Worm (Caenorhabditis elegans) whole organism, L4 larva: ENCODE results near the gene glb-17.

Experiments
- D1046.2 ChIP-seq: fragments of 200-800 bp; sonication (Bioruptor generic); IDR thresholded peaks from 2 replicates; pipeline ENCODE4 v1.3.6; 2022; ENCODE audit warnings: missing genetic modification characterization, missing compliant biosample characterization
- F10B5.3 ChIP-seq: sonication (generic microtip); optimal IDR thresholded peaks from 2 replicates; lab custom pipeline; 2016; ENCODE audit warnings: mild to moderate bottlenecking, missing genetic modification characterization, missing compliant biosample characterization
- F26F4.8 ChIP-seq: fragments of 200-800 bp; sonication (Bioruptor generic); conservative IDR thresholded peaks from 2 replicates; pipeline ENCODE4 v1.3.6; 2022; ENCODE audit warnings: missing genetic modification characterization, missing compliant biosample characterization
- F49E8.2 ChIP-seq: sonication (generic microtip); optimal IDR thresholded peaks from 2 replicates; lab custom pipeline; 2016; ENCODE audit warnings: missing compliant biosample characterization, mild to moderate bottlenecking, missing genetic modification characterization, borderline replicate concordance
- T20F7.1 ChIP-seq: fragments of 200-800 bp; sonication (Bioruptor generic); optimal IDR thresholded peaks from 2 replicates; lab custom pipeline; 2018; ENCODE audit warnings: mild to moderate bottlenecking, missing genetic modification characterization, missing compliant biosample characterization
- Y105C5A.15 ChIP-seq: fragments of 200-800 bp; sonication (Bioruptor generic); IDR thresholded peaks from 2 replicates; pipeline ENCODE4 v1.3.6; 2022; ENCODE audit warnings: missing genetic modification characterization, missing compliant biosample characterization
- arid-1 ChIP-seq: fragments of 200-800 bp; sonication (Bioruptor generic); conservative IDR thresholded peaks from 2 replicates; pipeline ENCODE4 v1.3.6; 2022; ENCODE audit warnings: missing genetic modification reagents, missing genetic modification characterization, missing compliant biosample characterization
- ceh-28 ChIP-seq: fragments of 150-350 bp; optimal IDR thresholded peaks from 2 replicates; lab custom pipeline; 2014; ENCODE audit warnings: missing biosample characterization, missing genetic modification reagents, missing genetic modification characterization
- ceh-32 ChIP-seq: sonication (generic microtip); optimal IDR thresholded peaks from 2 replicates; lab custom pipeline; 2016; ENCODE audit warnings: mild to moderate bottlenecking, missing genetic modification characterization, missing compliant biosample characterization; ENCODE audit not compliant: poor library complexity
- ceh-44 ChIP-seq: fragments of 200-800 bp; sonication (Bioruptor generic); IDR thresholded peaks from 2 replicates; pipeline ENCODE4 v1.3.6; 2022; ENCODE audit warnings: missing genetic modification reagents, missing genetic modification characterization, missing compliant biosample characterization
- ceh-82 ChIP-seq: sonication (generic microtip); optimal IDR thresholded peaks from 2 replicates; lab custom pipeline; 2017; ENCODE audit warnings: missing biosample characterization, missing genetic modification characterization
- ces-1 ChIP-seq: fragments of 150-350 bp; sonication (generic microtip); optimal IDR thresholded peaks from 4 replicates; lab custom pipeline; 2014; ENCODE audit warnings: missing biosample characterization, missing genetic modification reagents, missing genetic modification characterization
- daf-12 ChIP-seq: fragments of 150-350 bp; optimal IDR thresholded peaks from 2 replicates; lab custom pipeline; 2014; ENCODE audit warnings: missing biosample characterization, missing genetic modification reagents, missing genetic modification characterization
- daf-16 ChIP-seq, 3 experiments: sonication (generic microtip); optimal IDR thresholded peaks; 2 replicates each; lab custom pipeline; 2016 to 2017; ENCODE audit warnings: missing genetic modification characterization in 3 of 3, missing genetic modification reagents in 3 of 3, mild to moderate bottlenecking in 2 of 3, missing compliant biosample characterization in 2 of 3, missing biosample characterization in 1 of 3, moderate library complexity in 1 of 3
- daf-8 ChIP-seq: fragments of 200-800 bp; sonication (Bioruptor generic); IDR thresholded peaks from 2 replicates; pipeline ENCODE4 v1.3.6; 2022; ENCODE audit warnings: missing genetic modification characterization, missing compliant biosample characterization
- dmd-6 ChIP-seq: fragments of 200-800 bp; sonication (Bioruptor generic); IDR thresholded peaks from 2 replicates; pipeline ENCODE4 v1.3.6; 2022; ENCODE audit warnings: missing genetic modification reagents, missing genetic modification characterization, missing compliant biosample characterization
- dmd-8 ChIP-seq: fragments of 200-800 bp; sonication (Bioruptor generic); IDR thresholded peaks from 2 replicates; pipeline ENCODE4 v1.3.6; 2022; ENCODE audit warnings: missing genetic modification characterization, missing compliant biosample characterization
- dpl-1 ChIP-seq: fragments of 150-350 bp; optimal IDR thresholded peaks from 2 replicates; lab custom pipeline; 2014; ENCODE audit warnings: missing biosample characterization, missing genetic modification reagents, missing genetic modification characterization
- egl-43 ChIP-seq: fragments of 200-800 bp; sonication (Bioruptor generic); IDR thresholded peaks from 2 replicates; pipeline ENCODE4 v1.3.6; 2022; ENCODE audit warnings: missing genetic modification reagents, missing genetic modification characterization, missing compliant biosample characterization
- fkh-10 ChIP-seq: fragments of 150-350 bp; optimal IDR thresholded peaks from 2 replicates; lab custom pipeline; 2014; ENCODE audit warnings: missing biosample characterization, missing genetic modification reagents, missing genetic modification characterization
- gei-8 ChIP-seq: fragments of 200-800 bp; sonication (Bioruptor generic); optimal IDR thresholded peaks from 2 replicates; lab custom pipeline; 2018; ENCODE audit warnings: mild to moderate bottlenecking, missing genetic modification characterization, missing compliant biosample characterization
- hif-1 ChIP-seq, 2 experiments: sonication (generic microtip); optimal IDR thresholded peaks; 2 replicates each; lab custom pipeline; 2016 to 2017; ENCODE audit warnings: missing compliant biosample characterization in 2 of 2, missing genetic modification characterization in 2 of 2, missing genetic modification reagents in 2 of 2, missing genotype in 2 of 2, mild to moderate bottlenecking in 1 of 2
- hlh-30 ChIP-seq: sonication (generic microtip); optimal IDR thresholded peaks from 2 replicates; lab custom pipeline; 2017; ENCODE audit warnings: antibody characterized with exemption, mild to moderate bottlenecking, missing genetic modification characterization, missing compliant biosample characterization; ENCODE audit not compliant: insufficient read depth
- hmg-1.1 ChIP-seq: fragments of 200-800 bp; sonication (Bioruptor generic); IDR thresholded peaks from 2 replicates; pipeline ENCODE4 v1.3.6; 2022; ENCODE audit warnings: missing genetic modification reagents, missing genetic modification characterization, missing compliant biosample characterization
- lim-7 ChIP-seq: fragments of 200-800 bp; sonication (Bioruptor generic); IDR thresholded peaks from 2 replicates; pipeline ENCODE4 v1.3.6; 2022; ENCODE audit warnings: missing genetic modification characterization, missing compliant biosample characterization
- lin-1 ChIP-seq: fragments of 200-800 bp; sonication (Bioruptor generic); IDR thresholded peaks from 2 replicates; pipeline ENCODE4 v1.3.6; 2022; ENCODE audit warnings: missing genetic modification reagents, missing genetic modification characterization, missing compliant biosample characterization
- lin-13 ChIP-seq: fragments of 150-350 bp; optimal IDR thresholded peaks from 2 replicates; lab custom pipeline; 2014; ENCODE audit warnings: missing biosample characterization, missing genetic modification reagents, missing genetic modification characterization
- lin-29 ChIP-seq: fragments of 200-800 bp; sonication (Bioruptor generic); IDR thresholded peaks from 2 replicates; pipeline ENCODE4 v1.3.6; 2022; ENCODE audit warnings: missing genetic modification reagents, missing genetic modification characterization, missing compliant biosample characterization
- lin-39 ChIP-seq: fragments of 150-350 bp; optimal IDR thresholded peaks from 2 replicates; lab custom pipeline; 2014; ENCODE audit warnings: missing biosample characterization, missing genetic modification reagents, missing genetic modification characterization
- lir-3 ChIP-seq: sonication (generic microtip); optimal IDR thresholded peaks from 2 replicates; lab custom pipeline; 2016; ENCODE audit warnings: mild to moderate bottlenecking, missing genetic modification characterization, missing compliant biosample characterization
- lsy-2 ChIP-seq, 2 experiments: fragments of 150-350 bp in 1 of 2; sonication (generic microtip) in 1 of 2; optimal IDR thresholded peaks; 2 replicates each; lab custom pipeline; 2014 to 2017; ENCODE audit warnings: missing biosample characterization in 2 of 2, missing genetic modification characterization in 2 of 2
- madf-5 ChIP-seq, 2 experiments: fragments of 200-800 bp; sonication (Bioruptor generic); IDR thresholded peaks; 2 replicates each; pipeline ENCODE4 v1.3.6; 2022; ENCODE audit warnings: missing compliant biosample characterization in 2 of 2, missing genetic modification characterization in 2 of 2
- mdt-29 ChIP-seq: fragments of 200-800 bp; sonication (Bioruptor generic); IDR thresholded peaks from 2 replicates; pipeline ENCODE4 v1.3.6; 2022; ENCODE audit warnings: missing genetic modification reagents, missing genetic modification characterization, missing compliant biosample characterization
- mep-1 ChIP-seq: fragments of 150-350 bp; sonication (generic microtip); optimal IDR thresholded peaks from 3 replicates; lab custom pipeline; 2014; ENCODE audit warnings: missing biosample characterization, missing genetic modification characterization
- mes-2 ChIP-seq: sonication (generic microtip); optimal IDR thresholded peaks from 2 replicates; lab custom pipeline; 2016; ENCODE audit warnings: missing genotype, mild to moderate bottlenecking, missing genetic modification characterization, missing compliant biosample characterization; ENCODE audit not compliant: poor library complexity, severe bottlenecking
- nhr-237 ChIP-seq: sonication (generic microtip); optimal IDR thresholded peaks from 2 replicates; lab custom pipeline; 2017; ENCODE audit warnings: missing biosample characterization, missing genetic modification characterization
- nhr-28 ChIP-seq: fragments of 150-350 bp; optimal IDR thresholded peaks from 2 replicates; lab custom pipeline; 2014; ENCODE audit warnings: missing biosample characterization, missing genetic modification characterization
- nhr-77 ChIP-seq: fragments of 150-350 bp; optimal IDR thresholded peaks from 2 replicates; lab custom pipeline; 2014; ENCODE audit warnings: missing biosample characterization, missing genetic modification characterization
- pha-4 ChIP-seq, 2 experiments: fragments of 150-350 bp in 1 of 2; fragments of 200-800 bp in 1 of 2; sonication (Bioruptor generic) in 1 of 2; IDR thresholded peaks in 1 of 2; optimal IDR thresholded peaks in 1 of 2; 2 replicates each; pipeline versions ENCODE4 v1.3.6 to Lab custom; 2014 to 2022; ENCODE audit warnings: missing genetic modification characterization in 2 of 2, missing genetic modification reagents in 2 of 2, missing biosample characterization in 1 of 2, missing compliant biosample characterization in 1 of 2
- saeg-2 ChIP-seq: fragments of 200-800 bp; sonication (Bioruptor generic); IDR thresholded peaks from 2 replicates; pipeline ENCODE4 v1.3.6; 2022; ENCODE audit warnings: missing genetic modification reagents, missing genetic modification characterization, missing compliant biosample characterization
- skn-1 ChIP-seq: fragments of 150-350 bp; optimal IDR thresholded peaks from 2 replicates; lab custom pipeline; 2014; ENCODE audit warnings: missing biosample characterization, missing genetic modification characterization
- snpc-4 ChIP-seq: fragments of 150-350 bp; optimal IDR thresholded peaks from 2 replicates; lab custom pipeline; 2014; ENCODE audit warnings: missing biosample characterization, missing genetic modification characterization
- spr-1 ChIP-seq: sonication (generic microtip); optimal IDR thresholded peaks from 2 replicates; lab custom pipeline; 2016; ENCODE audit warnings: mild to moderate bottlenecking, missing genetic modification characterization, missing compliant biosample characterization
- spr-3 ChIP-seq: fragments of 200-800 bp; sonication (Bioruptor generic); optimal IDR thresholded peaks from 2 replicates; lab custom pipeline; 2018; ENCODE audit warnings: mild to moderate bottlenecking, missing genetic modification characterization, missing compliant biosample characterization
- unc-130 ChIP-seq: sonication (generic microtip); optimal IDR thresholded peaks from 2 replicates; lab custom pipeline; 2016; ENCODE audit warnings: missing genetic modification reagents, missing genetic modification characterization, missing compliant biosample characterization
- ztf-7 ChIP-seq: fragments of 150-350 bp; optimal IDR thresholded peaks from 2 replicates; lab custom pipeline; 2014; ENCODE audit warnings: missing biosample characterization, missing genetic modification characterization

glb-17 gene

DNA sequence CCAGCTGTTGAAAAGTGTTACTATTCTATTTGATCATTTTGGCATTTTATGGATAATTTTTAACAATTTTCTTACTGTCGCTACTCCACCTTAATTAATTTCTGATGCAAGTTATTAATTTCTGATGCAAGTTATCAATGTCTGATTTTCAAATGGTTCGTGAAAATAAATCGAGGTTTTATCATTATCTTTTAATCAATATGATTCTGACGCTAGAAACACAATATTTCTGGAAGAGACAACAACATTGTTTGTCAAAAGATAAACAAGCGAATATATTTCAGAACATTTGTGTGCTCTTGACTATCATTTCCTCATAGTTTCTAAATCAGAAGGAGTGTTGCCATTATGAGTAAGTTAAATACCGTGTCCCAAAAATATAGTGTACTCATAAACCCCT lies 10.4 kb downstream of the glb-17 start, which contains the start of gene F49E2.2:
Gene F49E2.2 (plus strand): TSS at position 301 of the 400 bp plus-strand sequence.
- TF ChIP-seq saeg-2 (GFP tag; lab: Robert Waterston, UW) (no peak), daf-12 (no peak), nhr-28 (tag; lab: Kevin White, UChicago) (no peak), ceh-44 (GFP tag; lab: Robert Waterston, UW) (no peak), dmd-8 (GFP tag; lab: Robert Waterston, UW) (no peak), lin-1 (no peak), arid-1 (GFP tag; lab: Robert Waterston, UW) (no peak), lin-39 (tag; lab: Kevin White, UChicago) (no peak), nhr-77 (tag; lab: Kevin White, UChicago) (no peak), T20F7.1 (GFP tag; lab: Kevin White, UChicago) (no peak), Y105C5A.15 (GFP tag; lab: Robert Waterston, UW) (no peak), madf-5 (GFP tag; IDR thresholded peaks at IDR 0.05; lab: Robert Waterston, UW) (no peak), F26F4.8 (no peak), gei-8 (GFP tag; lab: Kevin White, UChicago) (no peak), unc-130 (GFP tag; lab: Kevin White, UChicago) (no peak), pha-4 (GFP tag; IDR thresholded peaks at IDR 0.05; lab: Robert Waterston, UW) (no peak), pha-4 (tag; optimal IDR thresholded peaks at IDR 0.05; lab: Kevin White, UChicago) (no peak)

DNA sequence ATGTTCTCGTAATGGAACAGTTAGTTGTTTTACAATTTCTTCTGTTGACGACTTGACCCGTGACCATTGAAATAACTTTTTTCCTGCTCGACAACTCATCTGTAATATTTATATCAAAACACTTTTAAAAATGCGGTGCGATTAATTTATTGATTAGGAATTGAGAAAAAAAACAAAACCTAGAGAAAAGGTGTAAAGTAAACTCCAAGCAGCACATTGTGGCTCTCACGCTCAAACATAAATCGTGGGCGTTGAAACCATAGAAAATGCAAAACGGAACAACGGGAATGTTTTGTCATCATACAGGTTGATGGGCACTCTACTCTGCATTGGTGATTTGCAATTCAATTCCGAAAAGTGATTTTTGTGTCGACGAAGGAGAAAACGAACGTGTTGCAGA lies 10.9 kb downstream of the glb-17 start, which contains the start of gene moc-5:
Gene moc-5 (minus strand): TSS at position 101 of the 400 bp plus-strand sequence.
- TF ChIP-seq nhr-237 (tag; lab: Kevin White, UChicago) (no peak), spr-3 (GFP tag; lab: Kevin White, UChicago) (no peak), egl-43 (no peak), unc-130 (GFP tag; lab: Kevin White, UChicago) (no peak), ces-1 (GFP tag; lab: Kevin White, UChicago) (no peak), mdt-29 (no peak), lir-3 (tag; lab: Kevin White, UChicago) (no peak)

DNA sequence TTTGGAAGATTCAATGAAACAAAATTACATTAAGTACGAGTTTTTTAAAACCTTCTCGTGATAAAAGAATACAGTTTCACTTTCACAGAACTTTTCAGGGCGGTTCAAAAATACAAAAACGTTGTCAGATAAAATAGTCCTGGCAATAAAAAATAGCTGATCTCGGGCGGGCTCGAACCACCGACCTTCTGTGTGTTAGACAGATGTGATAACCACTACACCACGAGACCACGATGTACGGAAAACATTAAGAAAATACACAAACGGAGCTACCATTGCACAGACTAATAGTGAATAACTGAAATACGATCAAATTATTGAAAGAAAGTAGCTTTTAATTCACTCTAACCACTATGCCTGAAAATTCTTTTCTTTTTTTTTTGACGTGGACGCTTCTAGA lies 15.9 kb downstream of the glb-17 start:
- TF ChIP-seq ceh-32 (tag; lab: Kevin White, UChicago) (no peak), dpl-1 (no peak), mes-2 (peak; percentile 78), lin-13 (no peak), F10B5.3 (tag; lab: Kevin White, UChicago) (no peak), pha-4 (GFP tag; IDR thresholded peaks at IDR 0.05; lab: Robert Waterston, UW) (peak; percentile 68; the same call in 1 of the 2 replicates), pha-4 (tag; optimal IDR thresholded peaks at IDR 0.05; lab: Kevin White, UChicago) (no peak), hmg-1.1 (0 out of 2 replicates have a peak, but pooled peaks have one; percentile 11), skn-1 (tag; lab: Kevin White, UChicago) (no peak), F49E8.2 (tag; lab: Kevin White, UChicago) (no peak), spr-1 (no peak), nhr-237 (tag; lab: Kevin White, UChicago) (no peak), hlh-30 (tag; lab: Kevin White, UChicago) (peak; percentile 48), D1046.2 (GFP tag; lab: Robert Waterston, UW) (0 out of 2 replicates have a peak, but pooled peaks have one; percentile 53), ceh-82 (tag; lab: Kevin White, UChicago) (no peak), dmd-6 (GFP tag; lab: Robert Waterston, UW) (peak; percentile 60), lin-29 (no peak), daf-16 (GFP tag; optimal IDR thresholded peaks at IDR 0.05; lab: Kevin White, UChicago) (peak; percentile 30 to 40), daf-16 (tag; optimal IDR thresholded peaks at IDR 0.05; lab: Kevin White, UChicago) (peak; percentile 62), mep-1 (peak; percentile 64), ceh-28 (tag; lab: Kevin White, UChicago) (no peak), unc-130 (GFP tag; lab: Kevin White, UChicago) (no peak), lim-7 (GFP tag; lab: Robert Waterston, UW) (peak; percentile 88), lsy-2 (tag; optimal IDR thresholded peaks at IDR 0.05; lab: Kevin White, UChicago) (peak in 1 of 2 experiments; percentile 34), ztf-7 (tag; lab: Kevin White, UChicago) (no peak), hif-1 (tag; optimal IDR thresholded peaks at IDR 0.05; lab: Kevin White, UChicago) (peak in 1 of 2 experiments; percentile 38), daf-8 (no peak), snpc-4 (no peak), fkh-10 (GFP tag; lab: Kevin White, UChicago) (no peak), nhr-77 (tag; lab: Kevin White, UChicago) (no peak)
